Fruit fly (Drosophila melanogaster) whole organism, pupa: ENCODE data around the gene JhI-21.

Experiments used
- CG10348 ChIP-seq: fragments of 200-800 bp; sonication (Bioruptor generic); IDR thresholded peaks from 2 replicates; pipeline ENCODE4 v1.3.6; 2022; ENCODE audit warnings: missing biosample characterization, missing genetic modification characterization
- CG12605 ChIP-seq: fragments of 200-800 bp; sonication (Bioruptor generic); IDR thresholded peaks from 2 replicates; pipeline ENCODE4 v1.3.6; 2022; ENCODE audit warnings: missing biosample characterization, missing genetic modification characterization
- CG13204 ChIP-seq: fragments of 200-800 bp; sonication (Bioruptor generic); optimal IDR thresholded peaks from 2 replicates; lab custom pipeline; 2018; ENCODE audit warnings: missing biosample characterization, mild to moderate bottlenecking, missing genetic modification characterization, moderate library complexity
- CG14655 ChIP-seq: fragments of 200-800 bp; sonication (Bioruptor generic); optimal IDR thresholded peaks from 3 replicates; lab custom pipeline; 2017; ENCODE audit warnings: mild to moderate bottlenecking, missing biosample characterization, missing genetic modification reagents, missing genetic modification characterization
- CG15710 ChIP-seq: fragments of 200-800 bp; sonication (Bioruptor generic); optimal IDR thresholded peaks from 2 replicates; lab custom pipeline; 2018; ENCODE audit warnings: missing biosample characterization, mild to moderate bottlenecking, missing genetic modification characterization, moderate library complexity
- CG17806 ChIP-seq: fragments of 200-800 bp; sonication (Bioruptor generic); optimal IDR thresholded peaks from 2 replicates; lab custom pipeline; 2018; ENCODE audit warnings: missing biosample characterization, mild to moderate bottlenecking, missing genetic modification characterization, moderate library complexity
- CG32121 ChIP-seq: fragments of 200-800 bp; sonication (Bioruptor generic); IDR thresholded peaks from 2 replicates; pipeline ENCODE4 v1.3.6; 2022; ENCODE audit warnings: missing biosample characterization, missing genetic modification characterization
- CG34367 ChIP-seq: fragments of 200-800 bp; sonication (Bioruptor generic); optimal IDR thresholded peaks from 2 replicates; lab custom pipeline; 2018; ENCODE audit warnings: missing biosample characterization, mild to moderate bottlenecking, missing genetic modification characterization
- CG4496 ChIP-seq: fragments of 200-800 bp; sonication (Bioruptor generic); IDR thresholded peaks from 3 replicates; pipeline ENCODE4 v1.3.6; 2022; ENCODE audit warnings: missing biosample characterization, missing genetic modification characterization
- CG8159 ChIP-seq: fragments of 200-800 bp; sonication (Bioruptor generic); optimal IDR thresholded peaks from 3 replicates; lab custom pipeline; 2018; ENCODE audit warnings: missing biosample characterization, mild to moderate bottlenecking, missing genetic modification characterization, moderate library complexity
- CG8301 ChIP-seq: fragments of 200-800 bp; sonication (Bioruptor generic); optimal IDR thresholded peaks from 2 replicates; lab custom pipeline; 2018; ENCODE audit warnings: missing biosample characterization, mild to moderate bottlenecking, missing genetic modification characterization
- CG9948 ChIP-seq: fragments of 200-800 bp; sonication (Bioruptor generic); optimal IDR thresholded peaks from 2 replicates; lab custom pipeline; 2018; ENCODE audit warnings: missing biosample characterization, mild to moderate bottlenecking, missing genetic modification characterization, moderate library complexity
- EcR ChIP-seq: fragments of 200-800 bp; sonication (Bioruptor generic); optimal IDR thresholded peaks from 3 replicates; lab custom pipeline; 2019; ENCODE audit warnings: missing biosample characterization, missing genetic modification characterization, mild to moderate bottlenecking, moderate library complexity, missing genetic modification reagents
- Ets98B ChIP-seq: fragments of 200-800 bp; sonication (Bioruptor generic); IDR thresholded peaks from 2 replicates; pipeline ENCODE4 v1.3.6; 2022; ENCODE audit warnings: missing biosample characterization, missing genetic modification characterization
- Pif1A ChIP-seq: fragments of 200-800 bp; sonication (Bioruptor generic); optimal IDR thresholded peaks from 3 replicates; lab custom pipeline; 2016; ENCODE audit warnings: missing biosample characterization, missing genetic modification characterization
- Pif1B ChIP-seq: fragments of 200-800 bp; sonication (Bioruptor generic); optimal IDR thresholded peaks from 3 replicates; lab custom pipeline; 2016; ENCODE audit warnings: missing biosample characterization, missing genetic modification characterization
- Snoo ChIP-seq: fragments of 200-800 bp; sonication (Bioruptor generic); optimal IDR thresholded peaks from 3 replicates; lab custom pipeline; 2017; ENCODE audit warnings: missing biosample characterization, mild to moderate bottlenecking, missing genetic modification characterization, inconsistent platforms
- fd96Ca ChIP-seq: fragments of 200-800 bp; sonication (Bioruptor generic); IDR thresholded peaks from 3 replicates; pipeline ENCODE4 v1.3.6; 2022; ENCODE audit warnings: missing biosample characterization, missing genetic modification characterization
- gl ChIP-seq: fragments of 200-800 bp; sonication (Bioruptor generic); optimal IDR thresholded peaks from 2 replicates; lab custom pipeline; 2018; ENCODE audit warnings: missing biosample characterization, mild to moderate bottlenecking, missing genetic modification characterization
- rn ChIP-seq: fragments of 200-800 bp; sonication (Bioruptor generic); IDR thresholded peaks from 2 replicates; pipeline ENCODE4 v1.3.6; 2022; ENCODE audit warnings: missing biosample characterization, missing genetic modification characterization

Gene JhI-21

DNA sequence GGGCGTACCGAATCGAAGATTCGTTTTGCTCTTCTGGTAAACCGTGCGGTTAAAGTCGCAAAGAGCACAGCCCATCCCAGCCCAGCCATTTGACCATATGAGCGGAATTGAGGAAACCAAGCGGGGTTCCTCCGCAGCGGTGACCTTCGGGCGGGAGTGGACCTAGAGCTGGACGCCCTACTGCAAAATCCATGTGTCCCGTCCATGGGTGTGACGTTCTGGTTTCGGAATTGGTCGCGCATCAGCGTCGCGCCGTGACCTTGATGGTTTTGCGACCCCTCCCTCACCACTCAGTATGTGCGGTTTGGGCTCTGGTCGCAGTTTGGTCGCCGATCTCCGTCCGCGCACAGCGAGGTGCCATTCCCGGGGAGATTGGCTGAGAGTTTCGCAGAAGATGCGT is 36.9 kb upstream of the JhI-21 start:
- TF ChIP-seq CG32121 = no peak
- TF ChIP-seq CG15710 (tag; lab: Kevin White, UChicago) = no peak
- TF ChIP-seq CG8301 = no peak
- TF ChIP-seq CG10348 = no peak
- no peak for TF ChIP-seq CG9948 (tag; lab: Kevin White, UChicago)

dm6 chr2L:12092041-12092440 is 36.2 kb upstream of the JhI-21 start:
- no peak for TF ChIP-seq Snoo
- no peak for TF ChIP-seq CG14655 (GFP tag; lab: Kevin White, UChicago)
- TF ChIP-seq fd96Ca (GFP tag; lab: Robert Waterston, UW) = no peak
- no peak for TF ChIP-seq gl (tag; lab: Kevin White, UChicago)
- TF ChIP-seq CG17806 (tag; lab: Kevin White, UChicago) = no peak
- TF ChIP-seq CG32121 = no peak
- TF ChIP-seq CG9948 (tag; lab: Kevin White, UChicago) = no peak

DNA sequence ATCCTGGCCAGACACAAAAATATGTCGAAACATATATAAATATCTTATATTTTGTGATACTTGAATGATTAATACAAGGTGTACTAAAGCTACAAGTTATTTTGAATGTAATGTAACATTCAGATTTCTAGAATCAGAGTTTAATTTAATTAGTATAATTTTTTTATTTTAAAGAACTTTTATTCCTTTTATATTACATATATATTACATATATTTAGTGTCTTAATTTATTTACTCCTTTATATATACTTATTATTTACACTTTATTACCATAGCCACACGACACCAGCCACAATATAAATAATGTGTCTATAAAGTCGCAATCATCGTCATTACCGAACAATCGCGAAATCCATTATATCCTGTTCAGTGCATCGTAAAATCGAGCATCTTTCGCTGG is 35.7 kb upstream of the JhI-21 start, which contains the start of gene Pex19:
TSS of gene Pex19 (plus strand) at position 301 of the 400 bp plus-strand sequence.
- no peak for TF ChIP-seq CG9948 (tag; lab: Kevin White, UChicago)
- no peak for TF ChIP-seq CG15710 (tag; lab: Kevin White, UChicago)
- TF ChIP-seq CG32121 = no peak
- no peak for TF ChIP-seq CG34367 (tag; lab: Kevin White, UChicago)
- no peak for TF ChIP-seq CG10348
- TF ChIP-seq Ets98B = no peak
- TF ChIP-seq Pif1A (GFP tag; lab: Kevin White, UChicago) = no peak

DNA sequence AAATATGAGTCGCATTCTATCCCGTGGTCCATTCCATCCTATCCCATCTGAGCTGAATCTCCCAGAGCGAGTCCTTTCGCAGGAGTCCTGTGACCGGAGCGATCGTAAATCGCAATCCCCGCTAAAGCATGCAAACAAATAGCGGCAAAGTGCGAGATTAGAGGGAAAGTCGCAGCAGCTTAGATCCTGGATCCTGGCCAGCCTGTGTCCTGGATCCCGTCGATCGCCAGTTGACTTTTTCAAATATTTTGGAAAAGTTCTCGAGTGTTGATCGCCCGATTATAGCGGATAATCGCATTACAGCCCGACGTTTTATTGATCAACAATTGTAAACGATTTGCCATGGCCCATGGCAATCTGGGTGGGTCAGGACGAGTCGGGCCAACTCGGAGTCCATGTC is 33.3 kb upstream of the JhI-21 start:
- TF ChIP-seq CG10348 = no peak
- no peak for TF ChIP-seq Snoo

dm6 chr2L:12087442-12087841 is 31.6 kb upstream of the JhI-21 start:
- TF ChIP-seq CG13204 = no peak
- no peak for TF ChIP-seq Snoo
- no peak for TF ChIP-seq Ets98B
- TF ChIP-seq CG34367 (tag; lab: Kevin White, UChicago) = no peak

DNA sequence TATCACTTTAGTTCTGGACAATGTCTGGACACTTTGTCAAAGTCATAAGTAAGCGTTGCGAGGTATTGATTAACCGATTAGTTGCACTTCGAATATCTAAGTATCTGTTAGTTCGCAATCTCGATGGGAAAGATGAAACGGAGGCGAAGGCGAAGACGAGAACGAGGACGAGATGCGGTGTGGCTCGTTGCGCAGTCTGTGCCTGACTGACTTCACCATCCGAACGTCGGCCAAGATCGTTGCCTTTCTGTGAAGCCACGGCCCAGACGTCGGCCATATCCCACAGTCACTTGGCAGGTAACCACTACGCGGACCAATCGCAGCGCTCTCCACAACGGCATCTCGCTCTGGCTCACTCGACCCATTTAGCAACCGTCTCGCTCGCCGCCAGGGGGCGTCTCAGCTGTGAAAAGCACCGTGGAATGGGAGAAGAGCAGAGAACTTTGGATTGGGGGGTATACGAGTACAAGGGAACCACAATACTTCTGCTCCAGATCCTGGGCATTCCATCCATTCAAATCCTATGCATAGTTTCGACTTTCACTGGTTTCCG is 29.9 kb upstream of the JhI-21 start, which contains the start of gene prd:
TSS of gene prd (minus strand) at position 209 of the 553 bp plus-strand sequence.
- TF ChIP-seq rn = no peak
- TF ChIP-seq EcR (GFP tag; lab: Kevin White, UChicago) = no peak
- TF ChIP-seq, all 21 proteins: peak for 0

DNA sequence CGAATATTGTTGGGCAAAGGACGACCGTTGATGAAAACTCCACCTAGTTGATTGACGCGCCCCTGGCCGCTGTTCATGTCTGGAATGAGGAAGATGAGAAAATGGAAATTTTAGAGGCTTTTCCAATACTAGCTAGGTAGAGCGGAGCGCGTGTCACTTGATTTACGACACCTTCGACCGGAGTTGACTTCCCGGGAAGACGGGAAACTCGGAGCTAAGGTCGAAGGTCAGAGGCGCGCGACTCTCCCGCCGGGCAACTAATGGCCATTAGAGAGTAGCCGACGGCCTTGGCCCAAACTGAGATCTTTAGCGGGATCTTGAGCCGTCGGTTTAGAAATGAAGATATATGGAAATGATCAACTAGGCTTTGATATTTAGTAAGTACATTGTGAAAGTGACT is 29.2 kb upstream of the JhI-21 start:
- TF ChIP-seq Ets98B (no peak), fd96Ca (GFP tag; lab: Robert Waterston, UW) (no peak), CG13204 (no peak), CG9948 (tag; lab: Kevin White, UChicago) (no peak), CG10348 (no peak), CG17806 (tag; lab: Kevin White, UChicago) (no peak), Snoo (no peak), CG8159 (tag; lab: Kevin White, UChicago) (no peak), gl (tag; lab: Kevin White, UChicago) (no peak), CG34367 (tag; lab: Kevin White, UChicago) (no peak), Pif1A (GFP tag; lab: Kevin White, UChicago) (no peak)

- TF ChIP-seq Snoo = no peak
- TF ChIP-seq CG10348 = no peak
- no peak for TF ChIP-seq CG34367 (tag; lab: Kevin White, UChicago)
- no peak for TF ChIP-seq CG32121
- TF ChIP-seq CG13204 = no peak
- TF ChIP-seq Pif1A (GFP tag; lab: Kevin White, UChicago) = no peak
- no peak for TF ChIP-seq CG14655 (GFP tag; lab: Kevin White, UChicago)
- TF ChIP-seq CG9948 (tag; lab: Kevin White, UChicago) = no peak
Observed at dm6 chr2L:12081118-12081665, 25.4 kb upstream of the JhI-21 start.

- no peak for TF ChIP-seq rn
- TF ChIP-seq CG17806 (tag; lab: Kevin White, UChicago) = no peak
- no peak for TF ChIP-seq CG12605 (GFP tag; lab: Robert Waterston, UW)
- TF ChIP-seq CG10348 = no peak
- TF ChIP-seq Pif1B = no peak
- no peak for TF ChIP-seq CG32121
- TF ChIP-seq CG4496 = no peak
- no peak for TF ChIP-seq Pif1A (GFP tag; lab: Kevin White, UChicago)
- TF ChIP-seq CG13204 = no peak
Observed at dm6 chr2L:12079827-12080381, 24.1 kb upstream of the JhI-21 start.
